Worm (Caenorhabditis elegans): ENCODE results near the gene W03C9.5.

Gene W03C9.5

ce11 chrII:11960596-11961217 lies 6.6 kb downstream of the W03C9.5 start (continued):
- TF ChIP-seq ztf-4 (tag; optimal IDR thresholded peaks at IDR 0.05) (no peak), fkh-10 (GFP tag; optimal IDR thresholded peaks at IDR 0.05) (peak; percentile 25), unc-62 (GFP tag; optimal IDR thresholded peaks at IDR 0.05) (no peak), ceh-82 (tag; optimal IDR thresholded peaks at IDR 0.05) (peak; percentile 65 to 76 (median 68)), unc-98 (GFP tag; IDR thresholded peaks at IDR 0.05) (0 out of 2 replicates have a peak, but pooled peaks have one; percentile 21), hlh-17 (GFP tag; optimal IDR thresholded peaks at IDR 0.05; ENCODE audit: borderline replicate concordance) (no peak), lir-3 (tag; optimal IDR thresholded peaks at IDR 0.05; ENCODE audit: poor library complexity) (peak; percentile 59), mep-1 (tag; optimal IDR thresholded peaks at IDR 0.05) (peak; percentile 69), nhr-71 (tag; optimal IDR thresholded peaks at IDR 0.05) (peak; percentile 77), lin-13 (GFP tag; optimal IDR thresholded peaks at IDR 0.05) (no peak), Y116A8C.19 (tag; optimal IDR thresholded peaks at IDR 0.05; ENCODE audit: borderline replicate concordance) (no peak), nhr-11 (tag; optimal IDR thresholded peaks at IDR 0.05) (no peak), nhr-28 (tag; optimal IDR thresholded peaks at IDR 0.05) (no peak), nhr-85 (tag) (peak; percentile 68), isw-1 (GFP tag; IDR thresholded peaks at IDR 0.05) (no peak), mab-9 (GFP tag; IDR thresholded peaks at IDR 0.05) (peak; percentile 39; the same call in 1 of the 2 replicates), blmp-1 (tag; optimal IDR thresholded peaks at IDR 0.05) (no peak), pax-3 (tag; optimal IDR thresholded peaks at IDR 0.05) (peak; percentile 73), ceh-8 (GFP tag; optimal IDR thresholded peaks at IDR 0.05) (peak; percentile 85), efl-1 (optimal IDR thresholded peaks at IDR 0.05) (peak; percentile 26 to 49), efl-1 (GFP tag; optimal IDR thresholded peaks at IDR 0.05 in 1 of 2) (peak; percentile 46 to 92), aly-2 (tag; optimal IDR thresholded peaks at IDR 0.05) (no peak), tlp-1 (tag; optimal IDR thresholded peaks at IDR 0.05) (no peak), zag-1 (tag; optimal IDR thresholded peaks at IDR 0.05) (no peak), unc-30 (tag; optimal IDR thresholded peaks at IDR 0.05) (no peak), C34B4.2 (tag; optimal IDR thresholded peaks at IDR 0.05) (no peak), aha-1 (tag; optimal IDR thresholded peaks at IDR 0.05) (no peak), ztf-11 (tag; optimal IDR thresholded peaks at IDR 0.05) (peak in 1 of 2 experiments; percentile 58), nhr-237 (tag; optimal IDR thresholded peaks at IDR 0.05) (no peak), rnt-1 (tag; optimal IDR thresholded peaks at IDR 0.05) (peak; percentile 82), lsy-2 (tag; optimal IDR thresholded peaks at IDR 0.05) (peak; percentile 53 to 59), sptf-1 (tag; optimal IDR thresholded peaks at IDR 0.05) (no peak), jun-1 (tag; optimal IDR thresholded peaks at IDR 0.05) (peak; percentile 64)

- peak; percentile 32 to 77 for TF ChIP-seq lsy-2 (tag; optimal IDR thresholded peaks at IDR 0.05)
- TF ChIP-seq lir-3 (tag; optimal IDR thresholded peaks at IDR 0.05; ENCODE audit: poor library complexity): peak; percentile 36
- TF ChIP-seq nhr-71 (tag; optimal IDR thresholded peaks at IDR 0.05): peak; percentile 71
- TF ChIP-seq zip-4 (GFP tag; optimal IDR thresholded peaks at IDR 0.05): no peak
- peak; percentile 21 for TF ChIP-seq fkh-10 (GFP tag; optimal IDR thresholded peaks at IDR 0.05)
- no peak for TF ChIP-seq nhr-84 (tag; optimal IDR thresholded peaks at IDR 0.05)
- peak; percentile 28 for TF ChIP-seq aly-2 (tag; optimal IDR thresholded peaks at IDR 0.05)
- TF ChIP-seq sox-4 (tag; optimal IDR thresholded peaks at IDR 0.05): peak; percentile 4
- TF ChIP-seq fkh-4 (tag; optimal IDR thresholded peaks at IDR 0.05; ENCODE audit: borderline replicate concordance): no peak
- TF ChIP-seq snpc-4 (tag; optimal IDR thresholded peaks at IDR 0.05): peak; percentile 34
- TF ChIP-seq vab-15 (tag; optimal IDR thresholded peaks at IDR 0.05): peak; percentile 8
- peak; percentile 59 for TF ChIP-seq nhr-77 (tag; optimal IDR thresholded peaks at IDR 0.05)
- peak; percentile 56 for TF ChIP-seq nhr-90 (tag; optimal IDR thresholded peaks at IDR 0.05; ENCODE audit: poor library complexity)
- TF ChIP-seq isw-1 (GFP tag; IDR thresholded peaks at IDR 0.05): peak; percentile 22; the same call in 1 of the 2 replicates
- peak; percentile 86 for TF ChIP-seq rnt-1 (tag; optimal IDR thresholded peaks at IDR 0.05)
- peak; percentile 61 for TF ChIP-seq C16A3.4 (tag; optimal IDR thresholded peaks at IDR 0.05)
- TF ChIP-seq xbp-1 (tag; optimal IDR thresholded peaks at IDR 0.05): peak; percentile 51
- no peak for TF ChIP-seq hlh-4 (tag; optimal IDR thresholded peaks at IDR 0.05)
- peak in 1 of 2 experiments; percentile 57 for TF ChIP-seq mdl-1 (tag; optimal IDR thresholded peaks at IDR 0.05)
- TF ChIP-seq irx-1 (tag; optimal IDR thresholded peaks at IDR 0.05): peak; percentile 59
- no peak for TF ChIP-seq aha-1 (tag; optimal IDR thresholded peaks at IDR 0.05)
- no peak for TF ChIP-seq ces-1 (GFP tag; optimal IDR thresholded peaks at IDR 0.05)
- TF ChIP-seq ceh-8 (GFP tag; optimal IDR thresholded peaks at IDR 0.05): no peak
- peak; percentile 20 for TF ChIP-seq blmp-1 (tag; optimal IDR thresholded peaks at IDR 0.05)
- no peak for TF ChIP-seq lin-15B (tag; optimal IDR thresholded peaks at IDR 0.05)
- TF ChIP-seq tlp-1 (tag; optimal IDR thresholded peaks at IDR 0.05): no peak
- no peak for TF ChIP-seq ceh-88 (GFP tag; IDR thresholded peaks at IDR 0.05)
Observed at ce11 chrII:11958793-11959574, 8.4 kb downstream of the W03C9.5 start.

Measured in whole organism, L1 larva.